Worm (Caenorhabditis elegans) whole organism, young adult: ENCODE data around the gene rps-12.
A peak's percentile ranks its signal among the peaks of the same experiment; 100 is the strongest.

Source experiments
- Y56A3A.18 ChIP-seq: fragments of 200-800 bp; sonication (Bioruptor generic); IDR thresholded peaks from 2 replicates; pipeline ENCODE4 v1.3.6; 2022; ENCODE audit warnings: missing genetic modification reagents, missing genetic modification characterization, missing compliant biosample characterization
- hmg-1.2 ChIP-seq: fragments of 200-800 bp; sonication (Bioruptor generic); IDR thresholded peaks from 2 replicates; pipeline ENCODE4 v1.3.6; 2022; ENCODE audit warnings: missing genetic modification reagents, missing genetic modification characterization, missing compliant biosample characterization
- madf-3 ChIP-seq: fragments of 200-800 bp; sonication (Bioruptor generic); IDR thresholded peaks from 2 replicates; pipeline ENCODE4 v1.3.6; 2022; ENCODE audit warnings: missing genetic modification reagents, missing genetic modification characterization, missing compliant biosample characterization
- madf-8 ChIP-seq: fragments of 200-800 bp; sonication (Bioruptor generic); conservative IDR thresholded peaks from 2 replicates; pipeline ENCODE4 v1.3.6; 2022; ENCODE audit warnings: missing genetic modification reagents, missing genetic modification characterization, missing compliant biosample characterization

The rps-12 gene

DNA sequence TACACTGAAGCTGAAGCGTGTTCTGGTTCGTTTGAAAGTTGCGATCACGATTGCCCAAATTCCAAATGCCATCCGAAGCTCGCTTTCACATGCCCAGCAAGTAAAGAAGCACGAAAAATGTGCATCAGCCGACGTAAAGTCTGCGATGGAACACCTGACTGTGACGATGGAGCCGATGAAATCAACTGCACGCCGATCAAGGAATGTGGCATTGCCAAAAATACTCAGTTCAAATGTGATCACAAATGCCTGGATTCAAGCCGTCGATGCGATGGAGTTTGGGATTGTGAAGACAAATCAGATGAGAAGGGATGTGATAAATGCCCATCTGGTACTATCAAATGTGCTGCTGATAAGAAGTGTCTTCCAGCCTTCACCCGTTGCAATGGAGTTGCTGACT is 50.3 kb downstream of the rps-12 start:
- TF ChIP-seq Y56A3A.18 (GFP tag; lab: Robert Waterston, UW), result no peak
- no peak for TF ChIP-seq madf-8 (GFP tag; lab: Robert Waterston, UW)
- TF ChIP-seq hmg-1.2 (GFP tag; lab: Robert Waterston, UW), result 0 out of 2 replicates have a peak, but pooled peaks have one; percentile 9
- no peak for TF ChIP-seq madf-3 (GFP tag; lab: Robert Waterston, UW)
